Worm (Caenorhabditis elegans): ENCODE measurements around the gene pld-1.

DNA sequence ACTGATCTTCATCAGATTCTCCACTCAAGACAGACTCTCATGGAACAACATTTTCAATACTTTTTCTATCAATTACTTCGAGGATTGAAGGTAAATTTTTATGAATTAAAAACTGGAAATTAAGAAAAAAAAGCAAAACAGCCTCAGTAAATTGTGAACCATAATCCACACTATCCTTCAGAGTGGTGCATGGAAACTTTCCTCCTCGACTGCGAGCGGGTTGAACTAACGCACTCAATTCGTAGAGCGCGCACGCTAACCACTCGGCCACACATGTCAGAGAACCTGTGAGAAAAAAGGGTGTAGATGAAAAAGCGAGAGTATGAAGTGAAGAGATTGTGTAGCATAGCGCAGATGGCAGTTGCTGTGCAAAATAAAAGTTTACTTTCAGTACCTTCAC, 13.5 kb upstream of the pld-1 start:
- no peak for TF ChIP-seq set-16 (GFP tag; IDR thresholded peaks at IDR 0.05)
- TF ChIP-seq nhr-28 (tag; optimal IDR thresholded peaks at IDR 0.05) = peak; percentile 38
- TF ChIP-seq ceh-20 (GFP tag; IDR thresholded peaks at IDR 0.05) = peak; percentile 81; the same call in 1 of the 2 replicates
- TF ChIP-seq snpc-4 (tag; optimal IDR thresholded peaks at IDR 0.05) = no peak
- no peak for TF ChIP-seq skn-1 (tag; optimal IDR thresholded peaks at IDR 0.05)
- TF ChIP-seq dpl-1 (GFP tag; optimal IDR thresholded peaks at IDR 0.05) = peak; percentile 39
- no peak for TF ChIP-seq nhr-25 (tag; optimal IDR thresholded peaks at IDR 0.05; ENCODE audit: borderline replicate concordance, insufficient read depth)
- no peak for TF ChIP-seq nhr-76 (tag; optimal IDR thresholded peaks at IDR 0.05)
- TF ChIP-seq lin-13 (GFP tag; optimal IDR thresholded peaks at IDR 0.05) = peak; percentile 48
- TF ChIP-seq spr-1 (tag; optimal IDR thresholded peaks at IDR 0.05) = peak; percentile 86
- TF ChIP-seq nhr-237 (tag; optimal IDR thresholded peaks at IDR 0.05) = no peak
- peak; percentile 97 for TF ChIP-seq lim-7 (GFP tag; IDR thresholded peaks at IDR 0.05)
- peak; percentile 99 for TF ChIP-seq aha-1 (tag)

All from whole organism, L4 larva.